Worm (Caenorhabditis elegans): ENCODE results near the gene ncx-7.

ce11 chrIII:9734030-9734429 lies 13.9 kb upstream of the ncx-7 start:
- no peak for TF ChIP-seq pha-4 (tag; optimal IDR thresholded peaks at IDR 0.05)
- no peak for TF ChIP-seq ceh-9 (tag; optimal IDR thresholded peaks at IDR 0.05)
- TF ChIP-seq ama-1 (optimal IDR thresholded peaks at IDR 0.05): no peak
